Worm (Caenorhabditis elegans) whole organism, late embryonic: ENCODE measurements around the gene sdz-26.

Experiments
- C08G9.2 ChIP-seq: sonication (generic microtip); optimal IDR thresholded peaks from 2 replicates; lab custom pipeline; 2016; ENCODE audit warnings: mild to moderate bottlenecking, missing genetic modification characterization, moderate library complexity, missing compliant biosample characterization
- C38D4.7 ChIP-seq: fragments of 200-800 bp; sonication (Bioruptor generic); optimal IDR thresholded peaks from 2 replicates; lab custom pipeline; 2018; ENCODE audit warnings: mild to moderate bottlenecking, missing genetic modification characterization, moderate library complexity, missing compliant biosample characterization
- F13H6.1 ChIP-seq: sonication (generic microtip); optimal IDR thresholded peaks from 2 replicates; lab custom pipeline; 2016; ENCODE audit warnings: missing genetic modification characterization, missing compliant biosample characterization
- K02D7.2 ChIP-seq: sonication (generic microtip); optimal IDR thresholded peaks from 2 replicates; lab custom pipeline; 2017; ENCODE audit warnings: mild to moderate bottlenecking, missing genetic modification characterization, missing compliant biosample characterization
- ceh-14 ChIP-seq: sonication (generic microtip); optimal IDR thresholded peaks from 2 replicates; lab custom pipeline; 2016; ENCODE audit warnings: missing genotype, missing genetic modification characterization, missing compliant biosample characterization
- ceh-18 ChIP-seq: sonication (generic microtip); optimal IDR thresholded peaks from 2 replicates; lab custom pipeline; 2016; ENCODE audit warnings: missing genetic modification characterization, missing compliant biosample characterization
- ceh-19 ChIP-seq: fragments of 200-800 bp; sonication (Bioruptor generic); optimal IDR thresholded peaks from 2 replicates; lab custom pipeline; 2018; ENCODE audit warnings: mild to moderate bottlenecking, missing genetic modification characterization, missing compliant biosample characterization
- ceh-2 ChIP-seq: sonication (generic microtip); optimal IDR thresholded peaks from 2 replicates; lab custom pipeline; 2016; ENCODE audit warnings: missing genotype, missing genetic modification characterization, missing compliant biosample characterization
- ceh-22 ChIP-seq: sonication (generic microtip); optimal IDR thresholded peaks from 2 replicates; lab custom pipeline; 2017; ENCODE audit warnings: missing biosample characterization, missing genetic modification characterization
- ceh-34 ChIP-seq: sonication (generic microtip); optimal IDR thresholded peaks from 2 replicates; lab custom pipeline; 2016; ENCODE audit warnings: mild to moderate bottlenecking, missing genetic modification characterization, missing compliant biosample characterization
- ceh-48 ChIP-seq: sonication (generic microtip); optimal IDR thresholded peaks from 2 replicates; lab custom pipeline; 2016; ENCODE audit warnings: missing genetic modification characterization, inconsistent platforms, missing compliant biosample characterization
- ceh-6 ChIP-seq: fragments of 200-800 bp; sonication (Bioruptor generic); optimal IDR thresholded peaks from 2 replicates; lab custom pipeline; 2018; ENCODE audit warnings: mild to moderate bottlenecking, missing genetic modification characterization, missing compliant biosample characterization
- ceh-9 ChIP-seq: sonication (generic microtip); optimal IDR thresholded peaks from 2 replicates; lab custom pipeline; 2016; ENCODE audit warnings: mild to moderate bottlenecking, missing genetic modification characterization, inconsistent platforms, missing compliant biosample characterization
- che-1 ChIP-seq: sonication (generic microtip); optimal IDR thresholded peaks from 2 replicates; lab custom pipeline; 2016; ENCODE audit warnings: mild to moderate bottlenecking, missing genetic modification characterization, missing compliant biosample characterization
- dmd-4 ChIP-seq: sonication (generic microtip); optimal IDR thresholded peaks from 2 replicates; lab custom pipeline; 2016; ENCODE audit warnings: borderline replicate concordance, missing genetic modification characterization, missing compliant biosample characterization
- dve-1 ChIP-seq: sonication (generic microtip); optimal IDR thresholded peaks from 2 replicates; lab custom pipeline; 2017; ENCODE audit warnings: antibody characterized with exemption, mild to moderate bottlenecking, missing genetic modification characterization, missing compliant biosample characterization
- elt-2 ChIP-seq: sonication (generic microtip); optimal IDR thresholded peaks from 2 replicates; lab custom pipeline; 2016; ENCODE audit warnings: missing genetic modification reagents, missing genetic modification characterization, missing compliant biosample characterization
- elt-4 ChIP-seq: sonication (generic microtip); optimal IDR thresholded peaks from 2 replicates; lab custom pipeline; 2016; ENCODE audit warnings: missing genetic modification characterization, missing compliant biosample characterization
- eyg-1 ChIP-seq: sonication (generic microtip); optimal IDR thresholded peaks from 2 replicates; lab custom pipeline; 2016; ENCODE audit warnings: missing genotype, missing genetic modification characterization, missing compliant biosample characterization
- fkh-10 ChIP-seq: fragments of 150-350 bp; optimal IDR thresholded peaks from 2 replicates; lab custom pipeline; 2014; ENCODE audit warnings: missing biosample characterization, missing genetic modification reagents, missing genetic modification characterization
- gmeb-2 ChIP-seq: sonication (generic microtip); optimal IDR thresholded peaks from 2 replicates; lab custom pipeline; 2016; ENCODE audit warnings: missing genetic modification characterization, inconsistent platforms, missing compliant biosample characterization
- hlh-15 ChIP-seq: sonication (generic microtip); optimal IDR thresholded peaks from 2 replicates; lab custom pipeline; 2016; ENCODE audit warnings: missing genetic modification characterization, missing compliant biosample characterization
- hlh-6 ChIP-seq: sonication (generic microtip); optimal IDR thresholded peaks from 2 replicates; lab custom pipeline; 2016; ENCODE audit warnings: missing genotype, missing genetic modification characterization, missing compliant biosample characterization
- mec-3 ChIP-seq: sonication (generic microtip); optimal IDR thresholded peaks from 2 replicates; lab custom pipeline; 2016; ENCODE audit warnings: borderline replicate concordance, missing genetic modification characterization, missing compliant biosample characterization
- nfya-1 ChIP-seq: sonication (generic microtip); optimal IDR thresholded peaks from 2 replicates; lab custom pipeline; 2017; ENCODE audit warnings: missing genetic modification characterization, mild to moderate bottlenecking, missing compliant biosample characterization, antibody characterized with exemption, moderate library complexity
- nhr-11 ChIP-seq: fragments of 150-350 bp; optimal IDR thresholded peaks from 2 replicates; lab custom pipeline; 2014; ENCODE audit warnings: missing biosample characterization, missing genetic modification characterization
- nhr-232 ChIP-seq: sonication (generic microtip); optimal IDR thresholded peaks from 2 replicates; lab custom pipeline; 2016; ENCODE audit warnings: missing genetic modification characterization, missing compliant biosample characterization
- pha-4 ChIP-seq: fragments of 150-350 bp; optimal IDR thresholded peaks from 2 replicates; lab custom pipeline; 2018; ENCODE audit warnings: missing biosample characterization, missing genetic modification reagents, missing genetic modification characterization
- pqm-1 ChIP-seq: sonication (generic microtip); optimal IDR thresholded peaks from 2 replicates; lab custom pipeline; 2016; ENCODE audit warnings: missing genetic modification characterization, missing compliant biosample characterization
- pros-1 ChIP-seq: fragments of 150-350 bp; optimal IDR thresholded peaks from 2 replicates; lab custom pipeline; 2014; ENCODE audit warnings: missing biosample characterization, missing genetic modification reagents, missing genetic modification characterization
- ref-2 ChIP-seq: sonication (generic microtip); optimal IDR thresholded peaks from 2 replicates; lab custom pipeline; 2016; ENCODE audit warnings: missing genetic modification characterization, missing compliant biosample characterization
- rnt-1 ChIP-seq: sonication (generic microtip); optimal IDR thresholded peaks from 2 replicates; lab custom pipeline; 2016; ENCODE audit warnings: missing genetic modification characterization, missing compliant biosample characterization
- sox-4 ChIP-seq: sonication (generic microtip); optimal IDR thresholded peaks from 2 replicates; lab custom pipeline; 2017; ENCODE audit warnings: mild to moderate bottlenecking, missing genetic modification characterization, inconsistent platforms, missing compliant biosample characterization
- syd-9 ChIP-seq: sonication (generic microtip); optimal IDR thresholded peaks from 2 replicates; lab custom pipeline; 2016; ENCODE audit warnings: mild to moderate bottlenecking, missing genetic modification characterization, moderate library complexity, missing compliant biosample characterization
- unc-3 ChIP-seq, 2 experiments: fragments of 200-800 bp in 1 of 2; sonication (Bioruptor generic) in 1 of 2; sonication (generic microtip) in 1 of 2; conservative IDR thresholded peaks in 1 of 2; optimal IDR thresholded peaks in 1 of 2; 2 replicates each; pipeline versions ENCODE4 v1.3.6 to Lab custom; 2016 to 2022; ENCODE audit warnings: missing compliant biosample characterization in 2 of 2, missing genetic modification characterization in 2 of 2, missing genetic modification reagents in 1 of 2
- unc-86 ChIP-seq: sonication (generic microtip); optimal IDR thresholded peaks from 2 replicates; lab custom pipeline; 2016; ENCODE audit warnings: missing genetic modification characterization, missing compliant biosample characterization
- zip-5 ChIP-seq: sonication (generic microtip); optimal IDR thresholded peaks from 2 replicates; lab custom pipeline; 2016; ENCODE audit warnings: missing genetic modification characterization, missing compliant biosample characterization

sdz-26 gene

DNA sequence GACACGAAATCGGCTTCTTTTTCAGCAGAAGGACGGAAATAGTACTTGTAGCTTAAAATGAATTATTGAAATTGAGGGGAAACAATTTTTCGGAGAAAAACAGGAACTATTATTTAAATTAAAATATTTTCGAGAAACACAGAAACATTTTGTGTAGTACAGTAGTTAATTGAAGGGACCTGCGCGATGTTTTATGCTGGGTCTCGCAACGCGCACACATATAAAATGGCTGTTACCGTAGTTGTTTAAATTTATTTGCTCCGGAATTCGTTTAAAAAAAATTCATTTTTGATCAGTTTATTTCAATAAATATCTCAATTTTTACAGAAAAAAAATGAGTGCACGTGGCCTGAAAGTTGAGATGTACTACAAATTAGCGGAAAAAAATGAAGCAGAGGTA, 29.2 kb downstream of the sdz-26 start, which contains the start of gene dsb-2:
dsb-2 (plus strand) TSS at position 328 of the 400 bp plus-strand sequence.
- TF ChIP-seq unc-86 (tag; lab: Kevin White, UChicago) (no peak), pqm-1 (tag; lab: Kevin White, UChicago) (no peak), F13H6.1 (tag; lab: Kevin White, UChicago) (no peak), ref-2 (tag; lab: Kevin White, UChicago) (no peak), fkh-10 (GFP tag; lab: Kevin White, UChicago) (no peak), dve-1 (tag; lab: Kevin White, UChicago) (no peak), ceh-18 (tag; lab: Kevin White, UChicago) (no peak), ceh-2 (no peak), ceh-19 (no peak), elt-4 (tag; lab: Kevin White, UChicago) (no peak), ceh-34 (no peak), dmd-4 (tag; lab: Kevin White, UChicago) (no peak), ceh-14 (no peak), pha-4 (tag; lab: Kevin White, UChicago) (no peak), C08G9.2 (tag; lab: Kevin White, UChicago) (no peak), K02D7.2 (tag; lab: Kevin White, UChicago) (no peak), ceh-6 (no peak), nfya-1 (tag; lab: Kevin White, UChicago) (no peak), zip-5 (tag; lab: Kevin White, UChicago) (no peak)

- no peak for TF ChIP-seq unc-3 (GFP tag; conservative IDR thresholded peaks at IDR 0.05; lab: Robert Waterston, UW)
- TF ChIP-seq unc-3 (tag; optimal IDR thresholded peaks at IDR 0.05; lab: Kevin White, UChicago) = no peak
- TF ChIP-seq ceh-9 (tag; lab: Kevin White, UChicago) = no peak
- no peak for TF ChIP-seq unc-86 (tag; lab: Kevin White, UChicago)
- TF ChIP-seq mec-3 = no peak
- no peak for TF ChIP-seq nhr-11 (tag; lab: Kevin White, UChicago)
- TF ChIP-seq nfya-1 (tag; lab: Kevin White, UChicago) = no peak
- no peak for TF ChIP-seq K02D7.2 (tag; lab: Kevin White, UChicago)
- TF ChIP-seq gmeb-2 (tag; lab: Kevin White, UChicago) = no peak
- TF ChIP-seq C38D4.7 = no peak
These were observed 31.5 kb downstream of the sdz-26 start, which contains the start of gene exl-1 for ce11 chrII:14413035-14413525. exl-1 (minus strand) TSS chrII:14413475.

- no peak for TF ChIP-seq eyg-1
- TF ChIP-seq nhr-232 (tag; lab: Kevin White, UChicago) = no peak
- no peak for TF ChIP-seq unc-3 (GFP tag; conservative IDR thresholded peaks at IDR 0.05; lab: Robert Waterston, UW)
- no peak for TF ChIP-seq unc-3 (tag; optimal IDR thresholded peaks at IDR 0.05; lab: Kevin White, UChicago)
- no peak for TF ChIP-seq elt-2 (tag; lab: Kevin White, UChicago)
- no peak for TF ChIP-seq nhr-11 (tag; lab: Kevin White, UChicago)
These were observed 32.2 kb downstream of the sdz-26 start for ce11 chrII:14413709-14414108.

- TF ChIP-seq ceh-9 (tag; lab: Kevin White, UChicago) (no peak), che-1 (no peak), sox-4 (tag; lab: Kevin White, UChicago) (no peak), rnt-1 (tag; lab: Kevin White, UChicago) (no peak), pros-1 (tag; lab: Kevin White, UChicago) (no peak), ceh-14 (no peak), hlh-6 (tag; lab: Kevin White, UChicago) (no peak), ceh-22 (tag; lab: Kevin White, UChicago) (no peak), syd-9 (tag; lab: Kevin White, UChicago) (no peak), unc-3 (GFP tag; conservative IDR thresholded peaks at IDR 0.05; lab: Robert Waterston, UW) (no peak), unc-3 (tag; optimal IDR thresholded peaks at IDR 0.05; lab: Kevin White, UChicago) (no peak), hlh-15 (no peak), F13H6.1 (tag; lab: Kevin White, UChicago) (no peak), ceh-48 (tag; lab: Kevin White, UChicago) (no peak), dmd-4 (tag; lab: Kevin White, UChicago) (no peak)
These were observed 33.9 kb downstream of the sdz-26 start for ce11 chrII:14415427-14415826.
